Worm (Caenorhabditis elegans): Measurements from ENCODE around the gene pde-3.

pde-3 gene

DNA sequence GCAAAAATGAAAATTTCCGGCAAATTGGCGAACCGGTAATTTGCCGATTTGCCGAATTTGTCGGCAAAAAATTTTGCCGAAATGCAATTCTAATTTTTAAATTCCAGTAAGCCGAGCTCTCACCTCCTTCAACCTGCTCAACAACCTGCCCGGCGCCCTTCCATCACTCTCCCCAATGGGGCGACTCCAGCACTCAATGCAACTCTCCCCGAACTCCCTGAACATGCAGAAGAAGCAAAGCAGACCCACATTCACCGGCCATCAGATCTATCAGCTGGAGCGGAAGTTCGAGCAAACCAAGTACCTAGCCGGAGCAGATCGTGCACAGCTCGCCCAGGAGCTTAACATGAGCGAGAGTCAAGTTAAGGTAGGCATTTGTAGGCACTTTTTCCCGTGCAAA lies 14.9 kb upstream of the pde-3 start:
- TF ChIP-seq sem-2 (GFP tag; optimal IDR thresholded peaks at IDR 0.05) (no peak), flh-1 (GFP tag; optimal IDR thresholded peaks at IDR 0.05) (no peak), ham-2 (GFP tag; optimal IDR thresholded peaks at IDR 0.05) (no peak), zip-8 (tag; optimal IDR thresholded peaks at IDR 0.05) (no peak), nhr-12 (tag; optimal IDR thresholded peaks at IDR 0.05) (no peak), hlh-1 (tag; optimal IDR thresholded peaks at IDR 0.05) (no peak), bed-3 (GFP tag; optimal IDR thresholded peaks at IDR 0.05) (no peak), cnd-1 (tag; optimal IDR thresholded peaks at IDR 0.05) (no peak), unc-62 (GFP tag; optimal IDR thresholded peaks at IDR 0.05) (no peak), snpc-4 (tag; optimal IDR thresholded peaks at IDR 0.05) (no peak), unc-120 (tag; optimal IDR thresholded peaks at IDR 0.05; ENCODE audit: poor library complexity, severe bottlenecking) (no peak), nhr-28 (tag; optimal IDR thresholded peaks at IDR 0.05) (no peak), unc-39 (tag; optimal IDR thresholded peaks at IDR 0.05) (no peak), nhr-76 (tag; optimal IDR thresholded peaks at IDR 0.05) (no peak), ces-1 (GFP tag; optimal IDR thresholded peaks at IDR 0.05) (no peak), nhr-237 (tag; optimal IDR thresholded peaks at IDR 0.05) (no peak), lin-13 (tag; optimal IDR thresholded peaks at IDR 0.05) (no peak), lsy-2 (tag; optimal IDR thresholded peaks at IDR 0.05) (no peak), ceh-43 (GFP tag; optimal IDR thresholded peaks at IDR 0.05) (no peak), nhr-2 (tag; optimal IDR thresholded peaks at IDR 0.05) (no peak)

DNA sequence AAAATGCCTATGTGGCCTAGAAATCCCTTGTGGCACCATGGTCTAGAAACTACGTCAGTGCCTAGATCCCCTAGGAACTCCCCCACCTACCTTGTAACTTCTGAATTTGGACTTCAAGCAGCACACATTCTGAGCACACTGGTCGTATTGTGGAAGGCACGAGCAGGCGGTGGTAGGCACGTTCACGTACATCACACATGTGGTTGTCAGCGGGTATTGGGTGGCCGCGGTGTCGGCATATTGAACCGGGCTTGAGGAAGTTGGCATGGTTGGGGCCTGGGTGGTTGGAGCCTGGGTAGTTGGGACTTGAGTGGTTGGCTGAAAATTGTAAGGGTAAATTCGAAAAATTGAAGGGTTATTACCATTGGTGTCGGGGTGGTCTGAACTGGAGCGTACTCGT lies 11.8 kb upstream of the pde-3 start:
- TF ChIP-seq lsy-2 (tag; optimal IDR thresholded peaks at IDR 0.05) (no peak), lin-13 (tag; optimal IDR thresholded peaks at IDR 0.05) (no peak), unc-39 (tag; optimal IDR thresholded peaks at IDR 0.05) (no peak), sem-2 (GFP tag; optimal IDR thresholded peaks at IDR 0.05) (no peak), ceh-83 (GFP tag; optimal IDR thresholded peaks at IDR 0.05) (no peak), blmp-1 (tag; optimal IDR thresholded peaks at IDR 0.05) (no peak), ztf-11 (tag; optimal IDR thresholded peaks at IDR 0.05) (no peak), mls-2 (tag; optimal IDR thresholded peaks at IDR 0.05) (no peak), elt-1 (tag; optimal IDR thresholded peaks at IDR 0.05; ENCODE audit: borderline replicate concordance, insufficient read depth) (no peak), ham-2 (GFP tag; optimal IDR thresholded peaks at IDR 0.05) (no peak), elt-3 (tag; optimal IDR thresholded peaks at IDR 0.05) (no peak), nhr-28 (tag; optimal IDR thresholded peaks at IDR 0.05) (no peak), nhr-237 (tag; optimal IDR thresholded peaks at IDR 0.05) (no peak), zip-8 (tag; optimal IDR thresholded peaks at IDR 0.05) (no peak), ceh-39 (tag; optimal IDR thresholded peaks at IDR 0.05) (no peak), ceh-43 (GFP tag; optimal IDR thresholded peaks at IDR 0.05) (no peak), M03D4.4 (tag; optimal IDR thresholded peaks at IDR 0.05) (no peak)

ce11 chrII:14910307-14910706 lies 9.2 kb upstream of the pde-3 start, which contains the start of gene R03C1.1:
R03C1.1 (minus strand) TSS chrII:14910407.
- no peak for TF ChIP-seq ztf-11 (tag; optimal IDR thresholded peaks at IDR 0.05)
- no peak for TF ChIP-seq unc-39 (tag; optimal IDR thresholded peaks at IDR 0.05)
- TF ChIP-seq mab-5 (tag; optimal IDR thresholded peaks at IDR 0.05) = no peak
- no peak for TF ChIP-seq lin-13 (tag; optimal IDR thresholded peaks at IDR 0.05)
- no peak for TF ChIP-seq elt-3 (tag; optimal IDR thresholded peaks at IDR 0.05)
- TF ChIP-seq ceh-83 (GFP tag; optimal IDR thresholded peaks at IDR 0.05) = no peak
- no peak for TF ChIP-seq lin-32 (GFP tag; optimal IDR thresholded peaks at IDR 0.05)
- no peak for TF ChIP-seq ceh-43 (GFP tag; optimal IDR thresholded peaks at IDR 0.05)
- no peak for TF ChIP-seq blmp-1 (tag; optimal IDR thresholded peaks at IDR 0.05)

DNA sequence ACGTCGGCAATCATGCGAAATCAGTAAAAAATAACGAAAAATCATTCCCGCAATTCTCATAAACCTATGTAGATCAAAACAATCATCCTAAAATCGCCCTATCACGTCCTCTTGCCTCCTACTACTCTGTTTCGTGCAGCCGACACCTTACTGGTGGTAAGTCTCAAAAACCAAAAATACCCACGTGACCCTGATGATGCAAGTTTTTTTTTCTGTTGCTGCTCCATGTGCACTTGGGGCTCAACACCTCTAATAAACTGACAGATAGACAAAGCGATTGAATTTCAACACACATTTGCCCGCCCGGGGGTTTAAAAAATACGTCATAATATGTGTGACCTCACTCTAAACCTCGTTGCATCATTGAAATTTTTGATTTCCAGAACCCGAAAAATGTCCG lies 2.7 kb upstream of the pde-3 start:
- TF ChIP-seq sptf-1 (tag; optimal IDR thresholded peaks at IDR 0.05) (no peak), nhr-28 (tag; optimal IDR thresholded peaks at IDR 0.05) (no peak), ceh-39 (tag; optimal IDR thresholded peaks at IDR 0.05) (no peak), mep-1 (tag; optimal IDR thresholded peaks at IDR 0.05) (no peak), ceh-83 (GFP tag; optimal IDR thresholded peaks at IDR 0.05) (no peak), nhr-76 (tag; optimal IDR thresholded peaks at IDR 0.05) (no peak), nhr-12 (tag; optimal IDR thresholded peaks at IDR 0.05) (no peak), lin-13 (tag; optimal IDR thresholded peaks at IDR 0.05) (no peak), ham-2 (GFP tag; optimal IDR thresholded peaks at IDR 0.05) (no peak), tbx-8 (GFP tag; optimal IDR thresholded peaks at IDR 0.05) (no peak), blmp-1 (tag; optimal IDR thresholded peaks at IDR 0.05) (no peak), unc-62 (GFP tag; optimal IDR thresholded peaks at IDR 0.05) (no peak), unc-39 (tag; optimal IDR thresholded peaks at IDR 0.05) (no peak), elt-3 (tag; optimal IDR thresholded peaks at IDR 0.05) (no peak), flh-1 (GFP tag; optimal IDR thresholded peaks at IDR 0.05) (no peak), zip-8 (tag; optimal IDR thresholded peaks at IDR 0.05) (no peak), bed-3 (GFP tag; optimal IDR thresholded peaks at IDR 0.05) (no peak), cnd-1 (tag; optimal IDR thresholded peaks at IDR 0.05) (no peak)
